Worm (Caenorhabditis elegans) whole organism, late embryonic: Measurements from ENCODE around the gene dpy-10.

ENCODE experiments used
- C38D4.7 ChIP-seq: fragments of 200-800 bp; sonication (Bioruptor generic); optimal IDR thresholded peaks from 2 replicates; lab custom pipeline; 2018; ENCODE audit warnings: mild to moderate bottlenecking, missing genetic modification characterization, moderate library complexity, missing compliant biosample characterization
- K09A11.1 ChIP-seq: sonication (generic microtip); optimal IDR thresholded peaks from 2 replicates; lab custom pipeline; 2017; ENCODE audit warnings: antibody characterized with exemption, mild to moderate bottlenecking, missing genetic modification characterization, missing compliant biosample characterization; ENCODE audit not compliant: insufficient read depth
- Y22D7AL.16 ChIP-seq: sonication (generic microtip); optimal IDR thresholded peaks from 2 replicates; lab custom pipeline; 2016; ENCODE audit warnings: missing genetic modification characterization, missing compliant biosample characterization
- ahr-1 ChIP-seq: sonication (generic microtip); optimal IDR thresholded peaks from 2 replicates; lab custom pipeline; 2016; ENCODE audit warnings: missing genetic modification characterization, missing compliant biosample characterization
- ama-1 ChIP-seq: fragments of 150-350 bp; optimal IDR thresholded peaks from 2 replicates; lab custom pipeline; 2014
- ceh-14 ChIP-seq: sonication (generic microtip); optimal IDR thresholded peaks from 2 replicates; lab custom pipeline; 2016; ENCODE audit warnings: missing genotype, missing genetic modification characterization, missing compliant biosample characterization
- ceh-18 ChIP-seq: sonication (generic microtip); optimal IDR thresholded peaks from 2 replicates; lab custom pipeline; 2016; ENCODE audit warnings: missing genetic modification characterization, missing compliant biosample characterization
- ceh-19 ChIP-seq: fragments of 200-800 bp; sonication (Bioruptor generic); optimal IDR thresholded peaks from 2 replicates; lab custom pipeline; 2018; ENCODE audit warnings: mild to moderate bottlenecking, missing genetic modification characterization, missing compliant biosample characterization
- ceh-22 ChIP-seq: sonication (generic microtip); optimal IDR thresholded peaks from 2 replicates; lab custom pipeline; 2017; ENCODE audit warnings: missing biosample characterization, missing genetic modification characterization
- ceh-24 ChIP-seq: sonication (generic microtip); optimal IDR thresholded peaks from 2 replicates; lab custom pipeline; 2016; ENCODE audit warnings: mild to moderate bottlenecking, missing genetic modification characterization, missing compliant biosample characterization
- ceh-30 ChIP-seq: fragments of 150-350 bp; optimal IDR thresholded peaks from 2 replicates; lab custom pipeline; 2014; ENCODE audit warnings: missing biosample characterization, missing genetic modification characterization
- ceh-31 ChIP-seq: sonication (generic microtip); optimal IDR thresholded peaks from 2 replicates; lab custom pipeline; 2016; ENCODE audit warnings: missing genetic modification characterization, missing compliant biosample characterization
- ceh-34 ChIP-seq: sonication (generic microtip); optimal IDR thresholded peaks from 2 replicates; lab custom pipeline; 2016; ENCODE audit warnings: mild to moderate bottlenecking, missing genetic modification characterization, missing compliant biosample characterization
- ceh-45 ChIP-seq: fragments of 200-800 bp; sonication (Bioruptor generic); IDR thresholded peaks from 2 replicates; pipeline ENCODE4 v1.3.6; 2022; ENCODE audit warnings: missing genetic modification reagents, missing genetic modification characterization, missing compliant biosample characterization
- che-1 ChIP-seq: sonication (generic microtip); optimal IDR thresholded peaks from 2 replicates; lab custom pipeline; 2016; ENCODE audit warnings: mild to moderate bottlenecking, missing genetic modification characterization, missing compliant biosample characterization
- elt-2 ChIP-seq: sonication (generic microtip); optimal IDR thresholded peaks from 2 replicates; lab custom pipeline; 2016; ENCODE audit warnings: missing genetic modification reagents, missing genetic modification characterization, missing compliant biosample characterization
- elt-4 ChIP-seq: sonication (generic microtip); optimal IDR thresholded peaks from 2 replicates; lab custom pipeline; 2016; ENCODE audit warnings: missing genetic modification characterization, missing compliant biosample characterization
- ets-4 ChIP-seq: sonication (generic microtip); optimal IDR thresholded peaks from 2 replicates; lab custom pipeline; 2016; ENCODE audit warnings: missing genetic modification characterization, missing compliant biosample characterization
- fax-1 ChIP-seq: sonication (generic microtip); optimal IDR thresholded peaks from 2 replicates; lab custom pipeline; 2016; ENCODE audit warnings: missing genotype, missing genetic modification characterization, missing compliant biosample characterization
- fkh-10 ChIP-seq: fragments of 150-350 bp; optimal IDR thresholded peaks from 2 replicates; lab custom pipeline; 2014; ENCODE audit warnings: missing biosample characterization, missing genetic modification reagents, missing genetic modification characterization
- fkh-6 ChIP-seq: sonication (generic microtip); optimal IDR thresholded peaks from 2 replicates; lab custom pipeline; 2016; ENCODE audit warnings: missing genetic modification characterization, missing compliant biosample characterization
- hlh-13 ChIP-seq: fragments of 200-800 bp; sonication (Bioruptor generic); optimal IDR thresholded peaks from 2 replicates; lab custom pipeline; 2018; ENCODE audit warnings: mild to moderate bottlenecking, missing genetic modification characterization, missing compliant biosample characterization
- hlh-15 ChIP-seq: sonication (generic microtip); optimal IDR thresholded peaks from 2 replicates; lab custom pipeline; 2016; ENCODE audit warnings: missing genetic modification characterization, missing compliant biosample characterization
- hlh-30 ChIP-seq: sonication (generic microtip); optimal IDR thresholded peaks from 2 replicates; lab custom pipeline; 2017; ENCODE audit warnings: antibody characterized with exemption, missing genetic modification characterization, missing compliant biosample characterization; ENCODE audit not compliant: insufficient read depth
- hlh-6 ChIP-seq: sonication (generic microtip); optimal IDR thresholded peaks from 2 replicates; lab custom pipeline; 2016; ENCODE audit warnings: missing genotype, missing genetic modification characterization, missing compliant biosample characterization
- hlh-8 ChIP-seq: sonication (generic microtip); optimal IDR thresholded peaks from 2 replicates; lab custom pipeline; 2016; ENCODE audit warnings: missing genotype, missing genetic modification characterization, missing compliant biosample characterization
- mec-3 ChIP-seq: sonication (generic microtip); optimal IDR thresholded peaks from 2 replicates; lab custom pipeline; 2016; ENCODE audit warnings: borderline replicate concordance, missing genetic modification characterization, missing compliant biosample characterization
- nhr-11 ChIP-seq: fragments of 150-350 bp; optimal IDR thresholded peaks from 2 replicates; lab custom pipeline; 2014; ENCODE audit warnings: missing biosample characterization, missing genetic modification characterization
- nhr-232 ChIP-seq: sonication (generic microtip); optimal IDR thresholded peaks from 2 replicates; lab custom pipeline; 2016; ENCODE audit warnings: missing genetic modification characterization, missing compliant biosample characterization
- npax-4 ChIP-seq: sonication (generic microtip); optimal IDR thresholded peaks from 2 replicates; lab custom pipeline; 2016; ENCODE audit warnings: missing genetic modification characterization, missing compliant biosample characterization
- odd-2 ChIP-seq: sonication (generic microtip); optimal IDR thresholded peaks from 2 replicates; lab custom pipeline; 2017; ENCODE audit warnings: antibody characterized with exemption, mild to moderate bottlenecking, missing genetic modification characterization, missing compliant biosample characterization
- pax-1 ChIP-seq: fragments of 150-350 bp; optimal IDR thresholded peaks from 2 replicates; lab custom pipeline; 2014; ENCODE audit warnings: missing biosample characterization, missing genetic modification characterization
- pha-2 ChIP-seq: sonication (generic microtip); optimal IDR thresholded peaks from 2 replicates; lab custom pipeline; 2017; ENCODE audit warnings: mild to moderate bottlenecking, missing genetic modification characterization, missing compliant biosample characterization
- pha-4 ChIP-seq: fragments of 150-350 bp; optimal IDR thresholded peaks from 2 replicates; lab custom pipeline; 2018; ENCODE audit warnings: missing biosample characterization, missing genetic modification reagents, missing genetic modification characterization
- pqm-1 ChIP-seq: sonication (generic microtip); optimal IDR thresholded peaks from 2 replicates; lab custom pipeline; 2016; ENCODE audit warnings: missing genetic modification characterization, missing compliant biosample characterization
- pros-1 ChIP-seq: fragments of 150-350 bp; optimal IDR thresholded peaks from 2 replicates; lab custom pipeline; 2014; ENCODE audit warnings: missing biosample characterization, missing genetic modification reagents, missing genetic modification characterization
- ref-2 ChIP-seq: sonication (generic microtip); optimal IDR thresholded peaks from 2 replicates; lab custom pipeline; 2016; ENCODE audit warnings: missing genetic modification characterization, missing compliant biosample characterization
- sdc-2 ChIP-seq: sonication (generic microtip); optimal IDR thresholded peaks from 2 replicates; lab custom pipeline; 2016; ENCODE audit warnings: missing genotype, missing genetic modification characterization, missing compliant biosample characterization
- sox-2 ChIP-seq: fragments of 200-800 bp; sonication (Bioruptor generic); IDR thresholded peaks from 2 replicates; pipeline ENCODE4 v1.3.6; 2022; ENCODE audit warnings: missing genetic modification reagents, missing genetic modification characterization, missing compliant biosample characterization
- sox-4 ChIP-seq: sonication (generic microtip); optimal IDR thresholded peaks from 2 replicates; lab custom pipeline; 2017; ENCODE audit warnings: mild to moderate bottlenecking, missing genetic modification characterization, inconsistent platforms, missing compliant biosample characterization
- syd-9 ChIP-seq: sonication (generic microtip); optimal IDR thresholded peaks from 2 replicates; lab custom pipeline; 2016; ENCODE audit warnings: mild to moderate bottlenecking, missing genetic modification characterization, moderate library complexity, missing compliant biosample characterization
- tbx-2 ChIP-seq: sonication (generic microtip); optimal IDR thresholded peaks from 2 replicates; lab custom pipeline; 2016; ENCODE audit warnings: missing genetic modification characterization, missing compliant biosample characterization
- tbx-7 ChIP-seq: sonication (generic microtip); optimal IDR thresholded peaks from 2 replicates; lab custom pipeline; 2016; ENCODE audit warnings: missing genotype, missing genetic modification characterization, missing compliant biosample characterization
- ttx-3 ChIP-seq: sonication (generic microtip); optimal IDR thresholded peaks from 2 replicates; lab custom pipeline; 2016; ENCODE audit warnings: missing genetic modification reagents, missing genetic modification characterization, missing compliant biosample characterization
- unc-3 ChIP-seq, 2 experiments: fragments of 200-800 bp in 1 of 2; sonication (Bioruptor generic) in 1 of 2; sonication (generic microtip) in 1 of 2; conservative IDR thresholded peaks in 1 of 2; optimal IDR thresholded peaks in 1 of 2; 2 replicates each; pipeline versions ENCODE4 v1.3.6 to Lab custom; 2016 to 2022; ENCODE audit warnings: missing compliant biosample characterization in 2 of 2, missing genetic modification characterization in 2 of 2, missing genetic modification reagents in 1 of 2
- unc-42 ChIP-seq: sonication (generic microtip); optimal IDR thresholded peaks from 2 replicates; lab custom pipeline; 2016; ENCODE audit warnings: missing genotype, missing genetic modification characterization, missing compliant biosample characterization
- unc-55 ChIP-seq: sonication (generic microtip); optimal IDR thresholded peaks from 2 replicates; lab custom pipeline; 2017; ENCODE audit warnings: missing biosample characterization, missing genetic modification reagents, missing genetic modification characterization
- unc-86 ChIP-seq: sonication (generic microtip); optimal IDR thresholded peaks from 2 replicates; lab custom pipeline; 2016; ENCODE audit warnings: missing genetic modification characterization, missing compliant biosample characterization
- zip-5 ChIP-seq: sonication (generic microtip); optimal IDR thresholded peaks from 2 replicates; lab custom pipeline; 2016; ENCODE audit warnings: missing genetic modification characterization, missing compliant biosample characterization
- ztf-16 ChIP-seq: sonication (generic microtip); optimal IDR thresholded peaks from 2 replicates; lab custom pipeline; 2017; ENCODE audit warnings: missing genetic modification characterization, missing compliant biosample characterization

Gene dpy-10

ce11 chrII:6726814-6727213 is 14.8 kb upstream of the dpy-10 start:
- TF ChIP-seq npax-4 (tag; lab: Kevin White, UChicago) (no peak), ceh-45 (GFP tag; lab: Robert Waterston, UW) (no peak), hlh-30 (tag; lab: Kevin White, UChicago) (no peak), ceh-31 (tag; lab: Kevin White, UChicago) (no peak), elt-4 (tag; lab: Kevin White, UChicago) (no peak), hlh-15 (no peak), sox-4 (tag; lab: Kevin White, UChicago) (no peak), ceh-24 (tag; lab: Kevin White, UChicago) (no peak), pqm-1 (tag; lab: Kevin White, UChicago) (no peak), fkh-10 (GFP tag; lab: Kevin White, UChicago) (no peak), nhr-11 (no peak), ceh-19 (no peak), unc-3 (GFP tag; conservative IDR thresholded peaks at IDR 0.05; lab: Robert Waterston, UW) (no peak), unc-3 (tag; optimal IDR thresholded peaks at IDR 0.05; lab: Kevin White, UChicago) (no peak), fkh-6 (no peak), ttx-3 (tag; lab: Kevin White, UChicago) (no peak)

ce11 chrII:6721581-6721980 is 9.6 kb upstream of the dpy-10 start:
- TF ChIP-seq nhr-232 (no peak), ahr-1 (no peak), K09A11.1 (tag; lab: Kevin White, UChicago) (peak; percentile 11), hlh-8 (tag; lab: Kevin White, UChicago) (no peak), che-1 (tag; lab: Kevin White, UChicago) (peak; percentile 38), zip-5 (tag; lab: Kevin White, UChicago) (no peak), sox-2 (GFP tag; lab: Robert Waterston, UW) (no peak), ceh-18 (tag; lab: Kevin White, UChicago) (peak; percentile 15), pha-2 (tag; lab: Kevin White, UChicago) (no peak), tbx-2 (peak; percentile 10), pax-1 (tag; lab: Kevin White, UChicago) (no peak), Y22D7AL.16 (tag; lab: Kevin White, UChicago) (peak; percentile 31), elt-4 (tag; lab: Kevin White, UChicago) (no peak), ceh-31 (tag; lab: Kevin White, UChicago) (peak; percentile 28), ceh-14 (tag; lab: Kevin White, UChicago) (no peak), hlh-15 (peak; percentile 51), npax-4 (tag; lab: Kevin White, UChicago) (no peak), ztf-16 (tag; lab: Kevin White, UChicago) (peak; percentile 16), ceh-22 (tag; lab: Kevin White, UChicago) (no peak), syd-9 (tag; lab: Kevin White, UChicago) (no peak), fkh-6 (no peak), elt-2 (peak; percentile 17), tbx-7 (no peak), ceh-30 (tag; lab: Kevin White, UChicago) (no peak), hlh-6 (tag; lab: Kevin White, UChicago) (no peak), ref-2 (peak; percentile 21), mec-3 (no peak), nhr-11 (no peak), sdc-2 (tag; lab: Kevin White, UChicago) (no peak), ceh-19 (peak; percentile 74), ets-4 (tag; lab: Kevin White, UChicago) (no peak), fkh-10 (GFP tag; lab: Kevin White, UChicago) (no peak), ceh-34 (tag; lab: Kevin White, UChicago) (peak; percentile 96), unc-86 (tag; lab: Kevin White, UChicago) (no peak), fax-1 (tag; lab: Kevin White, UChicago) (peak; percentile 9), ceh-24 (tag; lab: Kevin White, UChicago) (no peak), hlh-30 (tag; lab: Kevin White, UChicago) (no peak), ttx-3 (tag; lab: Kevin White, UChicago) (no peak), C38D4.7 (peak; percentile 39), unc-42 (no peak), pha-4 (tag; lab: Kevin White, UChicago) (no peak), hlh-13 (GFP tag; lab: Kevin White, UChicago) (no peak), ama-1 (lab: Kevin White, UChicago) (no peak), odd-2 (tag; lab: Kevin White, UChicago) (no peak), pros-1 (tag; lab: Kevin White, UChicago) (no peak), unc-55 (GFP tag; lab: Kevin White, UChicago) (no peak)
